Worm (Caenorhabditis elegans) whole organism, young adult: ENCODE results near the gene F55B11.5.

Experiments used
- madf-3 ChIP-seq: fragments of 200-800 bp; sonication (Bioruptor generic); IDR thresholded peaks from 2 replicates; pipeline ENCODE4 v1.3.6; 2022; ENCODE audit warnings: missing genetic modification reagents, missing genetic modification characterization, missing compliant biosample characterization
- pbrm-1 ChIP-seq: fragments of 200-800 bp; sonication (Bioruptor generic); IDR thresholded peaks from 2 replicates; pipeline ENCODE4 v1.3.6; 2022; ENCODE audit warnings: missing genetic modification reagents, missing genetic modification characterization, missing compliant biosample characterization

ce11 chrIV:14456667-14457066, 29.2 kb downstream of the F55B11.5 start, which contains the start of gene nspg-9:
- TF ChIP-seq pbrm-1 (GFP tag; lab: Robert Waterston, UW) (no peak), madf-3 (GFP tag; lab: Robert Waterston, UW) (no peak)
